Fruit fly (Drosophila melanogaster) whole organism, embryonic: ENCODE results near the gene CG13315.

Source experiments
- Antp ChIP-seq: fragments of 200-800 bp; sonication (Bioruptor generic); optimal IDR thresholded peaks from 3 replicates; lab custom pipeline; 2016; ENCODE audit warnings: missing biosample characterization, missing genetic modification characterization
- Asciz ChIP-seq: fragments of 200-800 bp; sonication (Bioruptor generic); optimal IDR thresholded peaks from 2 replicates; lab custom pipeline; 2017; ENCODE audit warnings: missing biosample characterization, mild to moderate bottlenecking, missing genetic modification characterization, missing genetic modification reagents
- BtbVII ChIP-seq: fragments of 200-800 bp; sonication (Bioruptor generic); optimal IDR thresholded peaks from 3 replicates; lab custom pipeline; 2017; ENCODE audit warnings: missing biosample characterization, mild to moderate bottlenecking, missing genetic modification characterization
- CG10462 ChIP-seq: fragments of 200-800 bp; sonication (Bioruptor generic); optimal IDR thresholded peaks from 2 replicates; lab custom pipeline; 2016; ENCODE audit warnings: missing biosample characterization, missing genetic modification characterization
- CG12942 ChIP-seq: fragments of 200-800 bp; sonication (Bioruptor generic); optimal IDR thresholded peaks from 3 replicates; lab custom pipeline; 2016; ENCODE audit warnings: missing biosample characterization, missing genetic modification characterization
- CG13894 ChIP-seq: fragments of 200-800 bp; sonication (Bioruptor generic); optimal IDR thresholded peaks from 3 replicates; lab custom pipeline; 2018; ENCODE audit warnings: missing biosample characterization, mild to moderate bottlenecking, missing genetic modification characterization, moderate library complexity
- CG14965 ChIP-seq: fragments of 200-800 bp; sonication (Bioruptor generic); optimal IDR thresholded peaks from 2 replicates; lab custom pipeline; 2016; ENCODE audit warnings: missing biosample characterization, missing genetic modification characterization, borderline replicate concordance
- CG16815 ChIP-seq: fragments of 200-800 bp; sonication (Bioruptor generic); optimal IDR thresholded peaks from 3 replicates; lab custom pipeline; 2017; ENCODE audit warnings: missing biosample characterization, mild to moderate bottlenecking, missing genetic modification characterization
- CG1792 ChIP-seq: fragments of 200-800 bp; sonication (Bioruptor generic); optimal IDR thresholded peaks from 2 replicates; lab custom pipeline; 2016; ENCODE audit warnings: missing biosample characterization, missing genetic modification characterization
- CG31224 ChIP-seq: fragments of 200-800 bp; sonication (Bioruptor generic); IDR thresholded peaks from 2 replicates; pipeline ENCODE4 v1.3.6; 2022; ENCODE audit warnings: missing biosample characterization, missing genetic modification characterization
- CG31365 ChIP-seq: fragments of 200-800 bp; sonication (Bioruptor generic); optimal IDR thresholded peaks from 2 replicates; lab custom pipeline; 2018; ENCODE audit warnings: missing biosample characterization, mild to moderate bottlenecking, missing genetic modification characterization
- CG33213 ChIP-seq: fragments of 200-800 bp; sonication (Bioruptor generic); optimal IDR thresholded peaks from 3 replicates; lab custom pipeline; 2016; ENCODE audit warnings: missing biosample characterization, missing genetic modification characterization
- CG42726 ChIP-seq: fragments of 200-800 bp; sonication (Bioruptor generic); IDR thresholded peaks from 2 replicates; pipeline ENCODE4 v1.3.6; 2022; ENCODE audit warnings: missing biosample characterization, missing genetic modification characterization; ENCODE audit not compliant: partially characterized antibody
- CG7357 ChIP-seq: fragments of 200-800 bp; sonication (Bioruptor generic); IDR thresholded peaks from 3 replicates; pipeline ENCODE4 v1.3.6; 2022; ENCODE audit warnings: missing biosample characterization, missing genetic modification characterization
- CG7839 ChIP-seq: fragments of 200-800 bp; sonication (Bioruptor generic); optimal IDR thresholded peaks from 3 replicates; lab custom pipeline; 2018; ENCODE audit warnings: missing biosample characterization, mild to moderate bottlenecking, missing genetic modification characterization, moderate library complexity
- CG7987 ChIP-seq: fragments of 200-800 bp; sonication (Bioruptor generic); optimal IDR thresholded peaks from 2 replicates; lab custom pipeline; 2018; ENCODE audit warnings: missing biosample characterization, mild to moderate bottlenecking, missing genetic modification characterization, moderate library complexity
- CrebB ChIP-seq: fragments of 200-800 bp; sonication (Bioruptor generic); optimal IDR thresholded peaks from 3 replicates; lab custom pipeline; 2018; ENCODE audit warnings: missing biosample characterization, mild to moderate bottlenecking, missing genetic modification characterization
- Doc3 ChIP-seq: fragments of 200-800 bp; sonication (Bioruptor generic); IDR thresholded peaks from 3 replicates; pipeline ENCODE4 v1.3.6; 2022; ENCODE audit warnings: missing biosample characterization, missing genetic modification characterization; ENCODE audit not compliant: partially characterized antibody
- E2f1 ChIP-seq: fragments of 200-800 bp; sonication (Bioruptor generic); IDR thresholded peaks from 2 replicates; pipeline ENCODE4 v1.3.6; 2022; ENCODE audit warnings: missing biosample characterization, missing genetic modification characterization
- Hmr ChIP-seq: fragments of 200-800 bp; sonication (Bioruptor generic); optimal IDR thresholded peaks from 3 replicates; lab custom pipeline; 2017; ENCODE audit warnings: mild to moderate bottlenecking, missing biosample characterization, missing genetic modification reagents, missing genetic modification characterization
- Lpt ChIP-seq: fragments of >200 bp; optimal IDR thresholded peaks from 2 replicates; lab custom pipeline; 2018; ENCODE audit warnings: missing biosample characterization, missing genetic modification characterization
- Oaz ChIP-seq: fragments of 200-800 bp; sonication (Bioruptor generic); IDR thresholded peaks from 2 replicates; pipeline ENCODE4 v1.3.6; 2022; ENCODE audit warnings: missing biosample characterization, missing genetic modification characterization
- Optix ChIP-seq: fragments of 200-800 bp; sonication (Bioruptor generic); IDR thresholded peaks from 3 replicates; pipeline ENCODE4 v1.3.6; 2022; ENCODE audit warnings: missing biosample characterization, missing genetic modification characterization
- Pdp1 ChIP-seq, 2 experiments: fragments of 200-800 bp; sonication (Bioruptor generic); optimal IDR thresholded peaks; 3 replicates each; lab custom pipeline; 2016; ENCODE audit warnings: missing biosample characterization in 2 of 2, missing genetic modification characterization in 2 of 2, mild to moderate bottlenecking in 1 of 2, moderate library complexity in 1 of 2
- Rx ChIP-seq: fragments of 200-800 bp; sonication (Bioruptor generic); IDR thresholded peaks from 2 replicates; pipeline ENCODE4 v1.3.6; 2022; ENCODE audit warnings: missing biosample characterization, missing genetic modification characterization
- Tbp ChIP-seq: fragments of >200 bp; optimal IDR thresholded peaks from 2 replicates; lab custom pipeline; 2018; ENCODE audit warnings: missing biosample characterization, missing genetic modification characterization
- Xrp1 ChIP-seq: fragments of 200-800 bp; sonication (Bioruptor generic); IDR thresholded peaks from 2 replicates; pipeline ENCODE4 v1.3.6; 2022; ENCODE audit warnings: missing biosample characterization, missing genetic modification characterization
- cad ChIP-seq: fragments of >200 bp; optimal IDR thresholded peaks from 2 replicates; lab custom pipeline; 2017; ENCODE audit warnings: missing biosample characterization, missing genetic modification characterization
- crc ChIP-seq: fragments of 200-800 bp; sonication (Bioruptor generic); optimal IDR thresholded peaks from 2 replicates; lab custom pipeline; 2016; ENCODE audit warnings: missing biosample characterization, missing genetic modification characterization
- crol ChIP-seq: fragments of 200-800 bp; sonication (Bioruptor generic); IDR thresholded peaks from 2 replicates; pipeline ENCODE4 v1.3.6; 2022; ENCODE audit warnings: missing biosample characterization, missing genetic modification characterization
- ftz-f1 ChIP-seq: fragments of 200-800 bp; sonication (Bioruptor generic); optimal IDR thresholded peaks from 2 replicates; lab custom pipeline; 2016; ENCODE audit warnings: missing biosample characterization, missing genetic modification characterization
- gem ChIP-seq: fragments of 200-800 bp; sonication (Bioruptor generic); optimal IDR thresholded peaks from 2 replicates; lab custom pipeline; 2019; ENCODE audit warnings: missing biosample characterization, mild to moderate bottlenecking, missing genetic modification characterization, moderate library complexity
- grn ChIP-seq: fragments of 200-800 bp; sonication (Bioruptor generic); optimal IDR thresholded peaks from 3 replicates; lab custom pipeline; 2017; ENCODE audit warnings: missing biosample characterization, missing genetic modification characterization
- gro ChIP-seq: fragments of 200-800 bp; sonication (Bioruptor generic); optimal IDR thresholded peaks from 2 replicates; lab custom pipeline; 2016; ENCODE audit warnings: missing biosample characterization, missing genetic modification characterization
- ken ChIP-seq: fragments of 200-800 bp; sonication (Bioruptor generic); IDR thresholded peaks from 3 replicates; pipeline ENCODE4 v1.3.6; 2022; ENCODE audit warnings: missing biosample characterization, missing genetic modification characterization
- knrl ChIP-seq: fragments of 200-800 bp; sonication (Bioruptor generic); IDR thresholded peaks from 3 replicates; pipeline ENCODE4 v1.3.6; 2022; ENCODE audit warnings: missing biosample characterization, missing genetic modification characterization; ENCODE audit not compliant: partially characterized antibody
- nau ChIP-seq: fragments of 200-800 bp; sonication (Bioruptor generic); optimal IDR thresholded peaks from 3 replicates; lab custom pipeline; 2017; ENCODE audit warnings: missing biosample characterization, mild to moderate bottlenecking, missing genetic modification characterization, missing genetic modification reagents
- otp ChIP-seq: fragments of 200-800 bp; sonication (Bioruptor generic); IDR thresholded peaks from 3 replicates; pipeline ENCODE4, ENCODE4 v1.3.6; 2022; ENCODE audit warnings: missing biosample characterization, missing genetic modification characterization
- prd ChIP-seq, 3 experiments: fragments of >200 bp in 2 of 3; fragments of 200-800 bp in 1 of 3; sonication (Bioruptor generic) in 1 of 3; optimal IDR thresholded peaks in 2 of 3; IDR thresholded peaks in 1 of 3; 2 replicates in 2 of 3; 3 replicates in 1 of 3; pipeline versions ENCODE4 v1.3.6 to Lab custom; 2017 to 2022; ENCODE audit warnings: missing biosample characterization in 1 of 3, missing genetic modification characterization in 1 of 3
- ro ChIP-seq: fragments of 200-800 bp; sonication (Bioruptor generic); IDR thresholded peaks from 2 replicates; pipeline ENCODE4 v1.3.6; 2022; ENCODE audit warnings: missing biosample characterization, missing genetic modification characterization
- sc ChIP-seq, 3 experiments: fragments of >200 bp in 2 of 3; fragments of 200-800 bp in 1 of 3; sonication (Bioruptor generic) in 1 of 3; optimal IDR thresholded peaks; 2 replicates in 2 of 3; 3 replicates in 1 of 3; lab custom pipeline; 2017; ENCODE audit warnings: mild to moderate bottlenecking in 1 of 3, missing biosample characterization in 1 of 3, missing genetic modification characterization in 1 of 3, missing genetic modification reagents in 1 of 3
- slbo ChIP-seq: fragments of 200-800 bp; sonication (Bioruptor generic); IDR thresholded peaks from 2 replicates; pipeline ENCODE4 v1.3.6; 2022; ENCODE audit warnings: missing biosample characterization, missing genetic modification characterization
- tap ChIP-seq: fragments of 200-800 bp; optimal IDR thresholded peaks from 3 replicates; lab custom pipeline; 2019; ENCODE audit warnings: missing biosample characterization, mild to moderate bottlenecking, missing genetic modification characterization, moderate library complexity
- toy ChIP-seq: fragments of 200-800 bp; sonication (Bioruptor generic); IDR thresholded peaks from 2 replicates; pipeline ENCODE4 v1.3.6; 2022; ENCODE audit warnings: missing biosample characterization, missing genetic modification characterization
- trh ChIP-seq: fragments of 200-800 bp; sonication (Bioruptor generic); optimal IDR thresholded peaks from 2 replicates; lab custom pipeline; 2016; ENCODE audit warnings: missing biosample characterization, missing genetic modification characterization
- tup ChIP-seq: fragments of 200-800 bp; sonication (Bioruptor generic); optimal IDR thresholded peaks from 2 replicates; lab custom pipeline; 2016; ENCODE audit warnings: missing biosample characterization, mild to moderate bottlenecking, missing genetic modification characterization, moderate library complexity
- unc-4 ChIP-seq: fragments of 200-800 bp; sonication (Bioruptor generic); IDR thresholded peaks from 2 replicates; pipeline ENCODE4 v1.3.6; 2022; ENCODE audit warnings: missing biosample characterization, missing genetic modification characterization; ENCODE audit not compliant: partially characterized antibody
- zen ChIP-seq: fragments of 200-800 bp; sonication (Bioruptor generic); optimal IDR thresholded peaks from 3 replicates; lab custom pipeline; 2018; ENCODE audit warnings: missing biosample characterization, mild to moderate bottlenecking, missing genetic modification characterization, moderate library complexity

Gene CG13315

DNA sequence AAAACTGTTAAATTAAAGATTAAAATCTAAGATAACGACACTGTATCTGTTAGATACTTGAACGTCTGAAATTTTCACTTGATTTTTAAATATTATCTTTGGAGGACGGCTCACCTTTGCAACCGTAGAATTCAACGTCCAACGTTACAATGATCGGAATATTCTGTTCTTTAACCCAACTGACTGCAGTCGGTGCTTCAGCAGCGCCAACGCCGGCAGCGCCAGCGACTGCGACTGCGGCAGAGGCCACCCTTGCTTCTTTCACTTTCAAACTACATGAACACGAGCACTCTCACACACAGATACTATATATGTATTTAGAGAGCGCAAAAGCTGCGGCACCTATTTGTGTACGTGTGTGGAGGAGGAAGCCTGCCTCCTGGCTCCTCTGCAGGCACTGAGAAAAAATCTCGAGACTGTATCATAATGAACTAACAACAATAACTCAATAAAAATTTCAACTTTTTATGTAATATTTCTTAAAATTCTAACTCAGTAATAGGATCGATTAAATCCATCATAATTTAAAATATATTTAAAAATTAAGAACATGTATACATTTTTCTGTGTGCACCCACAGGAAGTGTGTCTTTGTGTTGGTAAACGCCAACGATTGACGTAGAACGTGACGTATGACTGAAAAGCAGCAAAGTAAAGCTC is 39.1 kb upstream of the CG13315 start (continued):
- TF ChIP-seq cad (GFP tag; lab: Kevin White, UChicago) (no peak), BtbVII (GFP tag; lab: Kevin White, UChicago) (peak; percentile 89), CG10462 (GFP tag; lab: Kevin White, UChicago) (peak; percentile 76), CG42726 (GFP tag; lab: Robert Waterston, UW) (no peak), CG1792 (GFP tag; lab: Kevin White, UChicago) (peak; percentile 10), zen (tag; lab: Kevin White, UChicago) (peak; percentile 74), knrl (no peak), Lpt (GFP tag; lab: Kevin White, UChicago) (no peak), Antp (peak; percentile 34), Oaz (peak; percentile 73), tap (tag; lab: Kevin White, UChicago) (peak; percentile 85), CG14965 (no peak), Tbp (GFP tag; lab: Kevin White, UChicago) (no peak), nau (GFP tag; lab: Kevin White, UChicago) (peak; percentile 72), toy (GFP tag; lab: Robert Waterston, UW) (peak; percentile 75; the same call in 1 of the 2 replicates), Optix (GFP tag; lab: Robert Waterston, UW) (peak; percentile 74; the same call in 2 of the 3 replicates), Doc3 (GFP tag; lab: Robert Waterston, UW) (no peak), sc (optimal IDR thresholded peaks at IDR 0.05; lab: Kevin White, UChicago) (no peak), sc (GFP tag; optimal IDR thresholded peaks at IDR 0.05; lab: Kevin White, UChicago) (peak; percentile 83), CG7987 (peak; percentile 68), Rx (GFP tag; lab: Robert Waterston, UW) (peak; percentile 77), Asciz (GFP tag; lab: Kevin White, UChicago) (peak; percentile 82), tup (GFP tag; lab: Kevin White, UChicago) (peak; percentile 46), crc (GFP tag; lab: Kevin White, UChicago) (no peak)

dm6 chr3L:9059611-9060203 is 37.0 kb upstream of the CG13315 start:
- TF ChIP-seq prd (optimal IDR thresholded peaks at IDR 0.05; lab: Kevin White, UChicago) (no peak), prd (GFP tag; IDR thresholded peaks at IDR 0.05; lab: Robert Waterston, UW) (no peak), gro (GFP tag; lab: Kevin White, UChicago) (no peak), E2f1 (GFP tag; lab: Robert Waterston, UW) (no peak), CG7357 (GFP tag; lab: Robert Waterston, UW) (no peak), otp (GFP tag; lab: Robert Waterston, UW) (no peak), CG16815 (GFP tag; lab: Kevin White, UChicago) (no peak), gem (tag; lab: Kevin White, UChicago) (peak; percentile 26), unc-4 (GFP tag; lab: Robert Waterston, UW) (no peak), ftz-f1 (no peak), CG33213 (GFP tag; lab: Kevin White, UChicago) (no peak), CG7839 (tag; lab: Kevin White, UChicago) (no peak), grn (GFP tag; lab: Kevin White, UChicago) (no peak), CG31224 (GFP tag; lab: Robert Waterston, UW) (no peak), Hmr (GFP tag; lab: Kevin White, UChicago) (peak; percentile 4), ro (GFP tag; lab: Robert Waterston, UW) (no peak), slbo (GFP tag; lab: Robert Waterston, UW) (no peak), ken (GFP tag; lab: Robert Waterston, UW) (no peak), CG13894 (peak; percentile 94), Pdp1 (GFP tag; optimal IDR thresholded peaks at IDR 0.05; lab: Kevin White, UChicago) (peak in 1 of 2 experiments; percentile 17), CG12942 (no peak), Xrp1 (GFP tag; lab: Robert Waterston, UW) (no peak), cad (GFP tag; lab: Kevin White, UChicago) (no peak), crol (GFP tag; lab: Robert Waterston, UW) (no peak), trh (GFP tag; lab: Kevin White, UChicago) (no peak), CrebB (tag; lab: Kevin White, UChicago) (no peak), CG31365 (tag; lab: Kevin White, UChicago) (no peak), toy (GFP tag; lab: Robert Waterston, UW) (no peak)
